Worm (Caenorhabditis elegans) whole organism, L3 larva: ENCODE data around the gene T16D1.1.

Source experiments
- ZK546.5 ChIP-seq: sonication (generic microtip); optimal IDR thresholded peaks from 2 replicates; lab custom pipeline; 2017; ENCODE audit warnings: missing biosample characterization, missing genetic modification characterization
- aly-2 ChIP-seq: fragments of 150-350 bp; optimal IDR thresholded peaks from 2 replicates; lab custom pipeline; 2014; ENCODE audit warnings: missing biosample characterization, missing genetic modification characterization
- elt-1 ChIP-seq: fragments of 150-350 bp; optimal IDR thresholded peaks from 2 replicates; lab custom pipeline; 2014; ENCODE audit warnings: missing biosample characterization, missing genetic modification characterization
- elt-2 ChIP-seq: sonication (generic microtip); optimal IDR thresholded peaks from 2 replicates; lab custom pipeline; 2016; ENCODE audit warnings: missing genetic modification reagents, mild to moderate bottlenecking, missing genetic modification characterization, missing compliant biosample characterization
- jun-1 ChIP-seq: fragments of 150-350 bp; optimal IDR thresholded peaks from 2 replicates; lab custom pipeline; 2014; ENCODE audit warnings: missing biosample characterization, missing genetic modification reagents, missing genetic modification characterization
- mdl-1 ChIP-seq: fragments of 150-350 bp; optimal IDR thresholded peaks from 2 replicates; lab custom pipeline; 2014; ENCODE audit warnings: missing biosample characterization, missing genetic modification characterization
- nfya-1 ChIP-seq: sonication (generic microtip); optimal IDR thresholded peaks from 2 replicates; lab custom pipeline; 2017; ENCODE audit warnings: missing genetic modification characterization, mild to moderate bottlenecking, missing compliant biosample characterization, antibody characterized with exemption, moderate library complexity; ENCODE audit not compliant: insufficient read depth
- nhr-11 ChIP-seq: fragments of 150-350 bp; optimal IDR thresholded peaks from 2 replicates; lab custom pipeline; 2014; ENCODE audit warnings: missing biosample characterization, missing genetic modification characterization
- nhr-12 ChIP-seq: fragments of 150-350 bp; optimal IDR thresholded peaks from 2 replicates; lab custom pipeline; 2014; ENCODE audit warnings: missing biosample characterization, missing genetic modification characterization
- nhr-77 ChIP-seq: fragments of 150-350 bp; optimal IDR thresholded peaks from 2 replicates; lab custom pipeline; 2014; ENCODE audit warnings: missing biosample characterization, missing genetic modification characterization
- pha-4 ChIP-seq: fragments of 150-350 bp; optimal IDR thresholded peaks from 2 replicates; lab custom pipeline; 2014; ENCODE audit warnings: missing biosample characterization, missing genetic modification reagents, missing genetic modification characterization
- pqm-1 ChIP-seq: fragments of 150-350 bp; optimal IDR thresholded peaks from 2 replicates; lab custom pipeline; 2017; ENCODE audit warnings: missing biosample characterization, missing genetic modification characterization, inconsistent platforms
- skn-1 ChIP-seq: fragments of 150-350 bp; optimal IDR thresholded peaks from 2 replicates; lab custom pipeline; 2014; ENCODE audit warnings: missing biosample characterization, missing genetic modification characterization
- zag-1 ChIP-seq: fragments of 150-350 bp; optimal IDR thresholded peaks from 2 replicates; lab custom pipeline; 2014; ENCODE audit warnings: missing biosample characterization, missing genetic modification characterization

DNA sequence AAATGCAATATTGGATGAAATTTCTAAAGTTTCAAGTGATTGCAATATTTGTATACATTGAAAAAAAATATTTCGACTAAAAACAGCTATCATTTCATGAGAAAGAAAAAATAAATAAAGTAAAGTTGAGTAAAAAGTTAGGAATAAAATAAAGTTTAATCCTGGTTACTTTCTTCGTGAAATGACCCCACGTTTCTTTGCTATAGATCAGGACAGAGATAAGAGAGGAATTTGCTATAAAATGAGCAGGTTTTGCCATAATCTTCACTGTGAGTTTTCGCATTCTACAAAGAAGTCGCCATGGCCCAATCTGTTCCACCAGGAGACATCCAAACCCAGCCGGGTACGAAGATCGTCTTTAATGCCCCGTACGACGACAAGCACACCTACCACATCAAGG lies 47.4 kb downstream of the T16D1.1 start, which contains the start of gene msp-49:
- TF ChIP-seq skn-1 (no peak), pqm-1 (tag; lab: Kevin White, UChicago) (no peak), mdl-1 (no peak), elt-2 (tag; lab: Kevin White, UChicago) (no peak), ZK546.5 (tag; lab: Kevin White, UChicago) (no peak), nhr-12 (tag; lab: Kevin White, UChicago) (no peak), pha-4 (tag; lab: Kevin White, UChicago) (no peak), nhr-11 (no peak), nfya-1 (tag; lab: Kevin White, UChicago) (no peak), elt-1 (no peak), aly-2 (tag; lab: Kevin White, UChicago) (no peak), nhr-77 (tag; lab: Kevin White, UChicago) (no peak), jun-1 (tag; lab: Kevin White, UChicago) (no peak), zag-1 (tag; lab: Kevin White, UChicago) (no peak)
